Worm (Caenorhabditis elegans) whole organism, mixed stage, embryonic: ENCODE data around the gene lys-8.

ENCODE experiments used
- ceh-39 ChIP-seq: fragments of 150-350 bp; optimal IDR thresholded peaks from 2 replicates; lab custom pipeline; 2014; ENCODE audit warnings: missing biosample characterization, missing genetic modification characterization
- elt-3 ChIP-seq: fragments of 150-350 bp; optimal IDR thresholded peaks from 2 replicates; lab custom pipeline; 2014; ENCODE audit warnings: missing biosample characterization, missing genetic modification characterization
- lin-13 ChIP-seq: fragments of 150-350 bp; optimal IDR thresholded peaks from 2 replicates; lab custom pipeline; 2014; ENCODE audit warnings: missing biosample characterization, missing genetic modification characterization
- mab-5 ChIP-seq: fragments of 150-350 bp; optimal IDR thresholded peaks from 2 replicates; lab custom pipeline; 2014; ENCODE audit warnings: missing biosample characterization, missing genetic modification characterization
- nhr-12 ChIP-seq: fragments of 150-350 bp; optimal IDR thresholded peaks from 2 replicates; lab custom pipeline; 2014; ENCODE audit warnings: missing biosample characterization, missing genetic modification characterization
- nhr-237 ChIP-seq: fragments of 150-350 bp; optimal IDR thresholded peaks from 2 replicates; lab custom pipeline; 2014; ENCODE audit warnings: missing biosample characterization, missing genetic modification characterization
- nhr-28 ChIP-seq: fragments of 150-350 bp; optimal IDR thresholded peaks from 2 replicates; lab custom pipeline; 2014; ENCODE audit warnings: missing biosample characterization, missing genetic modification characterization
- snpc-4 ChIP-seq: fragments of 150-350 bp; optimal IDR thresholded peaks from 2 replicates; lab custom pipeline; 2014; ENCODE audit warnings: missing biosample characterization, missing genetic modification characterization
- sptf-1 ChIP-seq: sonication (generic microtip); optimal IDR thresholded peaks from 2 replicates; lab custom pipeline; 2017; ENCODE audit warnings: mild to moderate bottlenecking, missing genetic modification characterization, moderate library complexity, missing compliant biosample characterization
- unc-39 ChIP-seq: fragments of 150-350 bp; optimal IDR thresholded peaks from 2 replicates; lab custom pipeline; 2014; ENCODE audit warnings: missing biosample characterization, missing genetic modification characterization
- unc-62 ChIP-seq: fragments of 150-350 bp; optimal IDR thresholded peaks from 2 replicates; lab custom pipeline; 2014; ENCODE audit warnings: missing biosample characterization, missing genetic modification reagents, missing genetic modification characterization

DNA sequence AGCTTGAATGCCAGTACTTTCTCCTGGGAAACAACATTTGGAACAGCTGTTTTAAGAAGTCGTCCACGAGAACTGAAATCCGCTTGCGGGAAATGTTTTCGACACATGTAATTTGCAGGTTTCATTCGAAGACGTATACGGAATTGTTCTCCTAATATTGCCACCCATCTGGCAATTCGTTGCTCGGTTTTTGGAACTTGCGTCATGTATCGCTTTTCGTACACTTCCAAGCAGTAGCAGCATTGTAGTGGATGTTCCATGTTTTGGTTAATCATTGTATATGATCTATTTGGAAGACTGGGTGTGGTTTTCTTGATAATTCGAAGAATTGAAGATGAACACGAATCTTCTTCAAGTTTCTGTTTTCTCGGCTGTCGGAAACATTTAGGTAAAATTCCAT, 1.8 kb downstream of the lys-8 start:
- TF ChIP-seq unc-39 (tag; lab: Kevin White, UChicago) (no peak), nhr-28 (tag; lab: Kevin White, UChicago) (no peak), elt-3 (no peak), snpc-4 (no peak), nhr-237 (no peak), ceh-39 (no peak), unc-62 (no peak), sptf-1 (tag; lab: Kevin White, UChicago) (no peak), lin-13 (no peak), mab-5 (tag; lab: Kevin White, UChicago) (no peak), nhr-12 (no peak)
